Fruit fly (Drosophila melanogaster) whole organism, adult: ENCODE results near the gene CG43844.

Experiments used
- CG11617 ChIP-seq: fragments of 200-800 bp; sonication (Bioruptor generic); optimal IDR thresholded peaks from 2 replicates; lab custom pipeline; 2017; ENCODE audit warnings: mild to moderate bottlenecking, missing biosample characterization, missing genetic modification reagents, missing genetic modification characterization
- CG1620 ChIP-seq: fragments of 200-800 bp; sonication (Bioruptor generic); optimal IDR thresholded peaks from 2 replicates; lab custom pipeline; 2016; ENCODE audit warnings: missing biosample characterization, missing genetic modification characterization
- CG33017 ChIP-seq: fragments of 200-800 bp; sonication (Bioruptor generic); optimal IDR thresholded peaks from 2 replicates; lab custom pipeline; 2018; ENCODE audit warnings: missing biosample characterization, mild to moderate bottlenecking, missing genetic modification characterization, moderate library complexity
- CG7045 ChIP-seq: fragments of 200-800 bp; sonication (Bioruptor generic); optimal IDR thresholded peaks from 2 replicates; lab custom pipeline; 2017; ENCODE audit warnings: missing biosample characterization, mild to moderate bottlenecking, missing genetic modification characterization
- CG7101 ChIP-seq: fragments of 200-800 bp; sonication (Bioruptor generic); optimal IDR thresholded peaks from 2 replicates; lab custom pipeline; 2018; ENCODE audit warnings: missing biosample characterization, mild to moderate bottlenecking, missing genetic modification characterization, moderate library complexity
- Crg-1 ChIP-seq: fragments of 200-800 bp; sonication (Bioruptor generic); optimal IDR thresholded peaks from 2 replicates; lab custom pipeline; 2016; ENCODE audit warnings: missing biosample characterization, missing genetic modification characterization
- Hr96 ChIP-seq: fragments of 200-800 bp; sonication (Bioruptor generic); optimal IDR thresholded peaks from 2 replicates; lab custom pipeline; 2016; ENCODE audit warnings: missing biosample characterization, missing genetic modification characterization
- cic ChIP-seq: fragments of 200-800 bp; sonication (Bioruptor generic); optimal IDR thresholded peaks from 2 replicates; lab custom pipeline; 2017; ENCODE audit warnings: missing biosample characterization, mild to moderate bottlenecking, missing genetic modification characterization, moderate library complexity
- kay ChIP-seq: fragments of 200-800 bp; sonication (Bioruptor generic); peaks from one replicate; lab custom pipeline; 2016; ENCODE audit warnings: missing biosample characterization, missing genetic modification characterization, borderline replicate concordance
- pad ChIP-seq: fragments of 200-800 bp; sonication (Bioruptor generic); optimal IDR thresholded peaks from 3 replicates; lab custom pipeline; 2017; ENCODE audit warnings: missing biosample characterization, missing genetic modification characterization, mild to moderate bottlenecking, moderate library complexity, missing genetic modification reagents
- toe ChIP-seq: fragments of 200-800 bp; sonication (Bioruptor generic); optimal IDR thresholded peaks from 2 replicates; lab custom pipeline; 2016; ENCODE audit warnings: missing biosample characterization, missing genetic modification characterization

DNA sequence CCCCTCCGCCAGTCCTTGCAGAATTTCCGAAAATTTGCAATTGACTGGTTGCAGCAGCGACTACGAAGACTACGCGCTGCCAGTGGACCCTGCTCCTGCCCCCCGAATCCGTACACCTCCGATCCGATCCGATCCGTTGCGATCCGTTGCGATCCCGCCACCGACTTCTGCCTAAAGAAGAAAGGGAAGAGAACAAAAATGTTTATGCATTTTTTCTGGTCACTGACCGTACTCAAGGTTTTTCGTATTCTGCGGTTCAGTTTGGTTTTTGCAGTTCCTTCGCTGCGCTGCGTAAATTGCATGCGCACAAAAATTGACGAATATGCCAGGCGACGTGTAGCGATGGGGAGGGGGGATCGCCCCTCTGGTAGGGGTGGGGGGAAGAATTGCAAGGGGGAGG lies 32.9 kb downstream of the CG43844 start:
- TF ChIP-seq toe (GFP tag; lab: Kevin White, UChicago) (no peak), pad (GFP tag; lab: Kevin White, UChicago) (no peak), CG1620 (GFP tag; lab: Kevin White, UChicago) (no peak), CG7101 (tag; lab: Kevin White, UChicago) (no peak), CG33017 (no peak), cic (GFP tag; lab: Kevin White, UChicago) (no peak), Hr96 (no peak), kay (GFP tag; lab: Kevin White, UChicago) (no peak), CG11617 (GFP tag; lab: Kevin White, UChicago) (no peak), Crg-1 (no peak), CG7045 (GFP tag; lab: Kevin White, UChicago) (no peak)
